Fruit fly (Drosophila melanogaster) whole organism, embryonic: ENCODE results near the gene CG17637.

ENCODE experiments used
- ATbp ChIP-seq: fragments of 200-800 bp; sonication (Bioruptor generic); optimal IDR thresholded peaks from 2 replicates; lab custom pipeline; 2017; ENCODE audit warnings: missing biosample characterization, mild to moderate bottlenecking, missing genetic modification characterization, missing genetic modification reagents
- Asciz ChIP-seq: fragments of 200-800 bp; sonication (Bioruptor generic); optimal IDR thresholded peaks from 2 replicates; lab custom pipeline; 2017; ENCODE audit warnings: missing biosample characterization, mild to moderate bottlenecking, missing genetic modification characterization, missing genetic modification reagents
- CG10209 ChIP-seq: fragments of 200-800 bp; sonication (Bioruptor generic); optimal IDR thresholded peaks from 3 replicates; lab custom pipeline; 2017; ENCODE audit warnings: missing biosample characterization, mild to moderate bottlenecking, missing genetic modification characterization, missing genetic modification reagents
- CG10431 ChIP-seq: fragments of 200-800 bp; sonication (Bioruptor generic); optimal IDR thresholded peaks from 3 replicates; lab custom pipeline; 2018; ENCODE audit warnings: missing biosample characterization, mild to moderate bottlenecking, missing genetic modification characterization
- CG10979 ChIP-seq: fragments of 200-800 bp; sonication (Bioruptor generic); optimal IDR thresholded peaks from 2 replicates; lab custom pipeline; 2018; ENCODE audit warnings: missing biosample characterization, mild to moderate bottlenecking, missing genetic modification characterization, moderate library complexity
- CG12236 ChIP-seq: fragments of 200-800 bp; sonication (Bioruptor generic); optimal IDR thresholded peaks from 2 replicates; lab custom pipeline; 2016; ENCODE audit warnings: missing biosample characterization, missing genetic modification characterization
- CG1233 ChIP-seq: fragments of 200-800 bp; sonication (Bioruptor generic); optimal IDR thresholded peaks from 4 replicates; lab custom pipeline; 2018; ENCODE audit warnings: missing biosample characterization, mild to moderate bottlenecking, missing genetic modification characterization
- CG14710 ChIP-seq: fragments of 200-800 bp; sonication (Bioruptor generic); optimal IDR thresholded peaks from 3 replicates; lab custom pipeline; 2019; ENCODE audit warnings: missing biosample characterization, mild to moderate bottlenecking, missing genetic modification characterization, moderate library complexity
- CG15601 ChIP-seq: fragments of 200-800 bp; sonication (Bioruptor generic); optimal IDR thresholded peaks from 3 replicates; lab custom pipeline; 2019; ENCODE audit warnings: missing biosample characterization, mild to moderate bottlenecking, missing genetic modification characterization, moderate library complexity
- CG15696 ChIP-seq: fragments of 200-800 bp; sonication (Bioruptor generic); optimal IDR thresholded peaks from 2 replicates; lab custom pipeline; 2019; ENCODE audit warnings: missing biosample characterization, mild to moderate bottlenecking, missing genetic modification characterization, moderate library complexity
- CG1647 ChIP-seq: fragments of 200-800 bp; sonication (Bioruptor generic); optimal IDR thresholded peaks from 3 replicates; lab custom pipeline; 2016; ENCODE audit warnings: missing biosample characterization, missing genetic modification characterization
- CG17359 ChIP-seq: fragments of 200-800 bp; sonication (Bioruptor generic); optimal IDR thresholded peaks from 3 replicates; lab custom pipeline; 2018; ENCODE audit warnings: missing biosample characterization, mild to moderate bottlenecking, missing genetic modification characterization, moderate library complexity
- CG17568 ChIP-seq: fragments of 200-800 bp; sonication (Bioruptor generic); optimal IDR thresholded peaks from 2 replicates; lab custom pipeline; 2018; ENCODE audit warnings: missing biosample characterization, mild to moderate bottlenecking, missing genetic modification characterization, moderate library complexity
- CG17912 ChIP-seq: fragments of 200-800 bp; sonication (Bioruptor generic); optimal IDR thresholded peaks from 2 replicates; lab custom pipeline; 2018; ENCODE audit warnings: missing biosample characterization, mild to moderate bottlenecking, missing genetic modification characterization
- CG18011 ChIP-seq: fragments of 200-800 bp; sonication (Bioruptor generic); optimal IDR thresholded peaks from 2 replicates; lab custom pipeline; 2017; ENCODE audit warnings: missing biosample characterization, missing genetic modification characterization, mild to moderate bottlenecking, moderate library complexity, missing genotype
- CG2116 ChIP-seq: fragments of 200-800 bp; sonication (Bioruptor generic); optimal IDR thresholded peaks from 3 replicates; lab custom pipeline; 2018; ENCODE audit warnings: missing biosample characterization, mild to moderate bottlenecking, missing genetic modification characterization
- CG2678 ChIP-seq: fragments of 200-800 bp; sonication (Bioruptor generic); optimal IDR thresholded peaks from 3 replicates; lab custom pipeline; 2019; ENCODE audit warnings: missing biosample characterization, mild to moderate bottlenecking, missing genetic modification characterization, moderate library complexity
- CG31224 ChIP-seq: fragments of 200-800 bp; sonication (Bioruptor generic); IDR thresholded peaks from 2 replicates; pipeline ENCODE4 v1.3.6; 2022; ENCODE audit warnings: missing biosample characterization, missing genetic modification characterization
- CG33213 ChIP-seq: fragments of 200-800 bp; sonication (Bioruptor generic); optimal IDR thresholded peaks from 3 replicates; lab custom pipeline; 2016; ENCODE audit warnings: missing biosample characterization, missing genetic modification characterization
- CG7745 ChIP-seq: fragments of 200-800 bp; sonication (Bioruptor generic); optimal IDR thresholded peaks from 2 replicates; lab custom pipeline; 2018; ENCODE audit warnings: missing biosample characterization, mild to moderate bottlenecking, missing genetic modification characterization, moderate library complexity
- CG7987 ChIP-seq: fragments of 200-800 bp; sonication (Bioruptor generic); optimal IDR thresholded peaks from 2 replicates; lab custom pipeline; 2018; ENCODE audit warnings: missing biosample characterization, mild to moderate bottlenecking, missing genetic modification characterization, moderate library complexity
- CG8089 ChIP-seq: fragments of 200-800 bp; sonication (Bioruptor generic); optimal IDR thresholded peaks from 3 replicates; lab custom pipeline; 2016; ENCODE audit warnings: missing biosample characterization, missing genetic modification characterization
- Dek ChIP-seq: fragments of 200-800 bp; sonication (Bioruptor generic); optimal IDR thresholded peaks from 3 replicates; lab custom pipeline; 2019; ENCODE audit warnings: missing biosample characterization, mild to moderate bottlenecking, missing genetic modification characterization, moderate library complexity
- Gsc ChIP-seq: fragments of 200-800 bp; sonication (Bioruptor generic); IDR thresholded peaks from 2 replicates; pipeline ENCODE4 v1.3.6; 2022; ENCODE audit warnings: missing biosample characterization, missing genetic modification characterization
- HHEX ChIP-seq: fragments of 200-800 bp; sonication (Bioruptor generic); optimal IDR thresholded peaks from 3 replicates; lab custom pipeline; 2017; ENCODE audit warnings: missing biosample characterization, mild to moderate bottlenecking, missing genetic modification characterization, missing genetic modification reagents
- HLH3B ChIP-seq: fragments of 200-800 bp; sonication (Bioruptor generic); IDR thresholded peaks from 2 replicates; pipeline ENCODE4 v1.3.6; 2022; ENCODE audit warnings: missing biosample characterization, missing genetic modification characterization
- Hr3 ChIP-seq: fragments of 200-800 bp; sonication (Bioruptor generic); optimal IDR thresholded peaks from 3 replicates; lab custom pipeline; 2016; ENCODE audit warnings: missing biosample characterization, missing genetic modification characterization
- Hr39 ChIP-seq: fragments of >200 bp; optimal IDR thresholded peaks from 2 replicates; lab custom pipeline; 2017
- Hsf ChIP-seq: fragments of 200-800 bp; sonication (Bioruptor generic); optimal IDR thresholded peaks from 3 replicates; lab custom pipeline; 2016; ENCODE audit warnings: missing biosample characterization, missing genetic modification characterization
- MESR4 ChIP-seq: fragments of 200-800 bp; sonication (Bioruptor generic); optimal IDR thresholded peaks from 2 replicates; lab custom pipeline; 2018; ENCODE audit warnings: missing biosample characterization, mild to moderate bottlenecking, missing genetic modification characterization, moderate library complexity
- MTF-1 ChIP-seq: fragments of 200-800 bp; sonication (Bioruptor generic); optimal IDR thresholded peaks from 2 replicates; lab custom pipeline; 2018; ENCODE audit warnings: missing biosample characterization, mild to moderate bottlenecking, missing genetic modification characterization, borderline replicate concordance
- Rx ChIP-seq: fragments of 200-800 bp; sonication (Bioruptor generic); IDR thresholded peaks from 2 replicates; pipeline ENCODE4 v1.3.6; 2022; ENCODE audit warnings: missing biosample characterization, missing genetic modification characterization
- Xrp1 ChIP-seq: fragments of 200-800 bp; sonication (Bioruptor generic); IDR thresholded peaks from 2 replicates; pipeline ENCODE4 v1.3.6; 2022; ENCODE audit warnings: missing biosample characterization, missing genetic modification characterization
- bcd ChIP-seq: fragments of 200-800 bp; sonication (Bioruptor generic); optimal IDR thresholded peaks from 2 replicates; lab custom pipeline; 2017; ENCODE audit warnings: missing biosample characterization, mild to moderate bottlenecking, missing genetic modification characterization
- bsh ChIP-seq, 2 experiments: fragments of 200-800 bp; sonication (Bioruptor generic); optimal IDR thresholded peaks; 2 replicates each; lab custom pipeline; 2017 to 2018; ENCODE audit warnings: mild to moderate bottlenecking in 2 of 2, missing biosample characterization in 2 of 2, missing genetic modification characterization in 2 of 2, moderate library complexity in 1 of 2
- crc ChIP-seq: fragments of 200-800 bp; sonication (Bioruptor generic); optimal IDR thresholded peaks from 2 replicates; lab custom pipeline; 2016; ENCODE audit warnings: missing biosample characterization, missing genetic modification characterization
- crp ChIP-seq, 2 experiments: fragments of 200-800 bp; sonication (Bioruptor generic); optimal IDR thresholded peaks; 2 replicates in 1 of 2; 3 replicates in 1 of 2; lab custom pipeline; 2017; ENCODE audit warnings: missing biosample characterization in 2 of 2, missing genetic modification characterization in 2 of 2, mild to moderate bottlenecking in 1 of 2, moderate library complexity in 1 of 2
- fd102C ChIP-seq: fragments of 200-800 bp; sonication (Bioruptor generic); optimal IDR thresholded peaks from 2 replicates; lab custom pipeline; 2018; ENCODE audit warnings: missing biosample characterization, mild to moderate bottlenecking, missing genetic modification characterization, moderate library complexity
- fd64A ChIP-seq: fragments of 200-800 bp; sonication (Bioruptor generic); optimal IDR thresholded peaks from 3 replicates; lab custom pipeline; 2018; ENCODE audit warnings: missing biosample characterization, mild to moderate bottlenecking, missing genetic modification characterization
- gfzf ChIP-seq: fragments of 200-800 bp; sonication (Bioruptor generic); optimal IDR thresholded peaks from 2 replicates; lab custom pipeline; 2016; ENCODE audit warnings: missing biosample characterization, mild to moderate bottlenecking, missing genetic modification characterization, moderate library complexity
- ham ChIP-seq: fragments of 200-800 bp; sonication (Bioruptor generic); IDR thresholded peaks from 2 replicates; pipeline ENCODE4 v1.3.6; 2022; ENCODE audit warnings: missing biosample characterization, missing genetic modification characterization
- insv ChIP-seq, 2 experiments: fragments of 200-800 bp; sonication (Bioruptor generic); optimal IDR thresholded peaks; 3 replicates each; lab custom pipeline; 2016 to 2018; ENCODE audit warnings: missing biosample characterization in 2 of 2, missing genetic modification characterization in 2 of 2
- lilli ChIP-seq: fragments of 200-800 bp; sonication (Bioruptor generic); optimal IDR thresholded peaks from 3 replicates; lab custom pipeline; 2016; ENCODE audit warnings: missing biosample characterization, missing genetic modification characterization
- lov ChIP-seq, 2 experiments: fragments of 200-800 bp in 1 of 2; fragments of >200 bp in 1 of 2; sonication (Bioruptor generic) in 1 of 2; IDR thresholded peaks in 1 of 2; optimal IDR thresholded peaks in 1 of 2; 2 replicates in 1 of 2; 3 replicates in 1 of 2; pipeline versions ENCODE4 v1.3.6 to Lab custom; 2017 to 2022; ENCODE audit warnings: missing biosample characterization in 1 of 2, missing genetic modification characterization in 1 of 2
- mam ChIP-seq: fragments of 200-800 bp; sonication (Bioruptor generic); optimal IDR thresholded peaks from 3 replicates; lab custom pipeline; 2016; ENCODE audit warnings: missing biosample characterization, missing genetic modification characterization
- pum ChIP-seq: fragments of 200-800 bp; sonication (Bioruptor generic); optimal IDR thresholded peaks from 2 replicates; lab custom pipeline; 2016; ENCODE audit warnings: missing biosample characterization, missing genetic modification characterization
- pzg ChIP-seq: fragments of 200-800 bp; sonication (Bioruptor generic); optimal IDR thresholded peaks from 3 replicates; lab custom pipeline; 2018; ENCODE audit warnings: missing biosample characterization, mild to moderate bottlenecking, missing genetic modification characterization, moderate library complexity
- sens ChIP-seq: fragments of 200-800 bp; sonication (Bioruptor generic); peaks from one replicate; lab custom pipeline; 2016; ENCODE audit warnings: missing biosample characterization, missing genetic modification characterization
- slou ChIP-seq: fragments of 200-800 bp; sonication (Bioruptor generic); optimal IDR thresholded peaks from 3 replicates; lab custom pipeline; 2016; ENCODE audit warnings: missing biosample characterization, missing genetic modification characterization

CG17637 gene

dm6 chr3L:20507552-20507951, 3.6 kb downstream of the CG17637 start (continued):
- TF ChIP-seq insv (GFP tag; optimal IDR thresholded peaks at IDR 0.05; lab: Kevin White, UChicago) (no peak), CG12236 (no peak), Xrp1 (GFP tag; lab: Robert Waterston, UW) (peak; percentile 56; the same call in 1 of the 2 replicates), CG10431 (no peak), pzg (GFP tag; lab: Kevin White, UChicago) (no peak), CG18011 (no peak), Rx (0 out of 2 replicates have a peak, but pooled peaks have one; percentile 6), CG14710 (tag; lab: Kevin White, UChicago) (peak; percentile 10), CG7745 (peak; percentile 37), CG33213 (GFP tag; lab: Kevin White, UChicago) (peak; percentile 21), CG15696 (tag; lab: Kevin White, UChicago) (peak; percentile 38), CG10979 (tag; lab: Kevin White, UChicago) (peak; percentile 8), sens (GFP tag; lab: Kevin White, UChicago) (peak; percentile 9), CG17359 (tag; lab: Kevin White, UChicago) (peak; percentile 39), CG17568 (GFP tag; lab: Kevin White, UChicago) (peak; percentile 31), CG15601 (tag; lab: Kevin White, UChicago) (peak; percentile 28), fd64A (GFP tag; lab: Kevin White, UChicago) (peak; percentile 53), CG2678 (tag; lab: Kevin White, UChicago) (peak; percentile 20), ATbp (GFP tag; lab: Kevin White, UChicago) (peak; percentile 45), fd102C (GFP tag; lab: Kevin White, UChicago) (peak; percentile 42), CG7987 (peak; percentile 1), MTF-1 (peak; percentile 27), mam (GFP tag; lab: Kevin White, UChicago) (peak; percentile 12), CG1233 (GFP tag; lab: Kevin White, UChicago) (peak; percentile 28), HHEX (GFP tag; lab: Kevin White, UChicago) (peak; percentile 18), pum (GFP tag; lab: Kevin White, UChicago) (no peak), bcd (GFP tag; lab: Kevin White, UChicago) (no peak), lilli (no peak), bsh (GFP tag; optimal IDR thresholded peaks at IDR 0.05; lab: Kevin White, UChicago) (peak in 1 of 2 experiments; percentile 17), lov (optimal IDR thresholded peaks at IDR 0.05; lab: Kevin White, UChicago) (no peak), lov (GFP tag; IDR thresholded peaks at IDR 0.05; lab: Robert Waterston, UW) (0 out of 3 replicates have a peak, but pooled peaks have one; percentile 43), HLH3B (GFP tag; lab: Robert Waterston, UW) (peak; percentile 6; the same call in 1 of the 2 replicates), CG17912 (GFP tag; lab: Kevin White, UChicago) (no peak)

- TF ChIP-seq CG1647 (GFP tag; lab: Kevin White, UChicago) (peak; percentile 92), HHEX (GFP tag; lab: Kevin White, UChicago) (peak; percentile 96), slou (GFP tag; lab: Kevin White, UChicago) (peak; percentile 78), Hsf (GFP tag; lab: Kevin White, UChicago) (peak; percentile 94), CG10209 (GFP tag; lab: Kevin White, UChicago) (peak; percentile 94), MESR4 (peak; percentile 14), gfzf (no peak), Gsc (GFP tag; lab: Robert Waterston, UW) (no peak), crp (GFP tag; optimal IDR thresholded peaks at IDR 0.05; lab: Kevin White, UChicago) (peak in 1 of 2 experiments; percentile 55), CG10979 (tag; lab: Kevin White, UChicago) (peak; percentile 88), CG7745 (no peak), Dek (tag; lab: Kevin White, UChicago) (peak; percentile 94), crc (GFP tag; lab: Kevin White, UChicago) (peak; percentile 92), CG8089 (peak; percentile 78), CG2116 (GFP tag; lab: Kevin White, UChicago) (peak; percentile 53), CG31224 (GFP tag; lab: Robert Waterston, UW) (peak; percentile 92), Hr3 (peak; percentile 87), Asciz (peak; percentile 81), Hr39 (lab: Kevin White, UChicago) (no peak), ham (GFP tag; lab: Robert Waterston, UW) (peak; percentile 79; the same call in 1 of the 2 replicates)
Observed at dm6 chr3L:20508136-20508635, 4.2 kb downstream of the CG17637 start.
